Worm (Caenorhabditis elegans) whole organism, L1 larva: Measurements from ENCODE around the gene C07E3.10.

Experiments
- elt-3 ChIP-seq, 6 experiments: fragments of 150-350 bp in 1 of 6; sonication (generic microtip); optimal IDR thresholded peaks; 2 replicates each; lab custom pipeline; 2017 to 2018; ENCODE audit warnings: missing biosample characterization in 6 of 6, missing genetic modification characterization in 6 of 6, inconsistent platforms in 1 of 6
- fos-1 ChIP-seq: fragments of 150-350 bp; optimal IDR thresholded peaks from 2 replicates; lab custom pipeline; 2014; ENCODE audit warnings: missing biosample characterization, missing genetic modification characterization
- lin-14 ChIP-seq: fragments of 200-800 bp; sonication (Bioruptor generic); optimal IDR thresholded peaks from 2 replicates; lab custom pipeline; 2018; ENCODE audit warnings: mild to moderate bottlenecking, missing genetic modification characterization, moderate library complexity, missing compliant biosample characterization
- mep-1 ChIP-seq: fragments of 150-350 bp; optimal IDR thresholded peaks from 2 replicates; lab custom pipeline; 2014; ENCODE audit warnings: missing biosample characterization, missing genetic modification characterization
- nhr-19 ChIP-seq: fragments of 200-800 bp; sonication (Bioruptor generic); conservative IDR thresholded peaks from 2 replicates; pipeline ENCODE4 v1.3.6; 2022; ENCODE audit warnings: missing genetic modification characterization, missing compliant biosample characterization
- nhr-28 ChIP-seq: fragments of 150-350 bp; optimal IDR thresholded peaks from 2 replicates; lab custom pipeline; 2014; ENCODE audit warnings: missing biosample characterization, missing genetic modification characterization
- nhr-76 ChIP-seq: sonication (generic microtip); optimal IDR thresholded peaks from 2 replicates; lab custom pipeline; 2017; ENCODE audit warnings: missing biosample characterization, missing genetic modification characterization
- skn-1 ChIP-seq: fragments of 150-350 bp; optimal IDR thresholded peaks from 2 replicates; lab custom pipeline; 2014; ENCODE audit warnings: missing biosample characterization, missing genetic modification characterization
- unc-62 ChIP-seq: fragments of 150-350 bp; optimal IDR thresholded peaks from 2 replicates; lab custom pipeline; 2014; ENCODE audit warnings: missing biosample characterization, missing genetic modification reagents, missing genetic modification characterization

DNA sequence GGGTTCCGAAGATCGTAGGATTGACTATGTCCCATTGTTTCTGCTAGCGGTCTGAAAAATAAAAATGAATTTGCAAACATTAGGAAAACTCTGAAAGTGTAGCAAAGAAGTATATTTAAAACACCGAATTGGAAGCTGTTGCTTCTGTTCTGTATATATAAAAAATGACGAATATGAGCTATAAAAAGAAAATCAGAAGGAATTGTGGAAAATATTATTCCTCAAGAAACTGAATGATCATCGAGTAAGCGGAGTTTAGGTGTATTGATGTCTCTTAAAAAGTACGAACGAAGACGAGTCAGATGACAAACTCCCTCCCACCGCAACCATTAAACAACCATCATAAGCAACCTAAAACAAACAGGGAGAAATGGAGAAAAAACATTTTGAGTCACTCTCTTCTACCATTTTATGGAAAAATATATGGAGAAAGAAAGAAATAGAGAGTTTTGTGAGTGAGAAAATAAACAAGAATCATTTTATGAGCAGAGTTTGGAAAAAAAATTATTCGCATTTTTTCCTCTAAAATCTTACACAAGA, 11.4 kb downstream of the C07E3.10 start, which contains the start of gene C07E3.3:
- TF ChIP-seq mep-1 (no peak), skn-1 (no peak), unc-62 (GFP tag; lab: Kevin White, UChicago) (no peak), lin-14 (GFP tag; lab: Kevin White, UChicago) (no peak), nhr-28 (no peak), elt-3 (tag; optimal IDR thresholded peaks at IDR 0.05; lab: Kevin White, UChicago) (no peak), nhr-19 (GFP tag; lab: Robert Waterston, UW) (no peak), fos-1 (tag; lab: Kevin White, UChicago) (no peak), nhr-76 (tag; lab: Kevin White, UChicago) (no peak)
